Worm (Caenorhabditis elegans) whole organism, L1 larva: ENCODE data around the gene fbxa-118.

ENCODE experiments used
- aly-2 ChIP-seq: fragments of 150-350 bp; optimal IDR thresholded peaks from 2 replicates; lab custom pipeline; 2014; ENCODE audit warnings: missing biosample characterization, missing genetic modification characterization
- efl-1 ChIP-seq, 4 experiments: fragments of 150-350 bp; optimal IDR thresholded peaks in 3 of 4; peaks in 1 of 4; 1 replicate in 1 of 4; 2 replicates in 3 of 4; lab custom pipeline; 2014; ENCODE audit warnings: missing biosample characterization in 2 of 4, missing genetic modification characterization in 2 of 4, missing genetic modification reagents in 2 of 4
- hlh-17 ChIP-seq: fragments of 200-800 bp; sonication (Bioruptor generic); optimal IDR thresholded peaks from 2 replicates; lab custom pipeline; 2018; ENCODE audit warnings: missing genetic modification characterization, mild to moderate bottlenecking, missing compliant biosample characterization, moderate library complexity, borderline replicate concordance
- lin-35 ChIP-seq, 2 experiments: fragments of 150-350 bp; optimal IDR thresholded peaks; 2 replicates each; lab custom pipeline; 2014; ENCODE audit warnings: missing biosample characterization in 2 of 2, missing genetic modification characterization in 2 of 2, missing genetic modification reagents in 2 of 2
- nhr-12 ChIP-seq: sonication (generic microtip); optimal IDR thresholded peaks from 2 replicates; lab custom pipeline; 2017; ENCODE audit warnings: missing biosample characterization, missing genetic modification characterization
- skn-1 ChIP-seq: fragments of 150-350 bp; optimal IDR thresholded peaks from 2 replicates; lab custom pipeline; 2014; ENCODE audit warnings: missing biosample characterization, missing genetic modification characterization
- unc-98 ChIP-seq: fragments of 200-800 bp; sonication (Bioruptor generic); IDR thresholded peaks from 2 replicates; pipeline ENCODE4 v1.3.6; 2022; ENCODE audit warnings: missing genetic modification characterization, missing compliant biosample characterization
- zag-1 ChIP-seq: fragments of 150-350 bp; optimal IDR thresholded peaks from 2 replicates; lab custom pipeline; 2014; ENCODE audit warnings: missing biosample characterization, missing genetic modification characterization
- ztf-11 ChIP-seq, 2 experiments: sonication (generic microtip); optimal IDR thresholded peaks; 2 replicates each; lab custom pipeline; 2016 to 2017; ENCODE audit warnings: missing genetic modification characterization in 2 of 2, missing biosample characterization in 1 of 2, missing compliant biosample characterization in 1 of 2

ce11 chrV:19805548-19805947 lies 28.4 kb upstream of the fbxa-118 start:
- TF ChIP-seq zag-1 (tag; lab: Kevin White, UChicago) (no peak), skn-1 (tag; lab: Kevin White, UChicago) (no peak), ztf-11 (tag; optimal IDR thresholded peaks at IDR 0.05; lab: Kevin White, UChicago) (no peak), aly-2 (tag; lab: Kevin White, UChicago) (no peak), unc-98 (GFP tag; lab: Robert Waterston, UW) (no peak), hlh-17 (GFP tag; lab: Kevin White, UChicago) (no peak), efl-1 (optimal IDR thresholded peaks at IDR 0.05; lab: Kevin White, UChicago) (no peak), efl-1 (GFP tag; optimal IDR thresholded peaks at IDR 0.05 in 1 of 2; lab: Kevin White, UChicago) (peak in 1 of 2 experiments; percentile 37), nhr-12 (tag; lab: Kevin White, UChicago) (no peak), lin-35 (GFP tag; optimal IDR thresholded peaks at IDR 0.05; lab: Kevin White, UChicago) (no peak)
